5 worm cellular contexts compared by ENCODE assay signal in genomic region chrX:2931852-2932251, ce11.
TF ChIP-seq lines count a peak whose summit lies in the region.

No protein-coding gene starts in this region.

TF ChIP-seq in whole organism, L1 larva, 84 proteins besides CTCF, POLR2A, EP300 and RAD21:
- no peak for TF ChIP-seq elt-3 (tag; optimal IDR thresholded peaks at IDR 0.05; lab: Kevin White, UChicago)
- TF ChIP-seq lin-35 (GFP tag; optimal IDR thresholded peaks at IDR 0.05; lab: Kevin White, UChicago), result peak in 1 of 2 experiments; percentile 20
- TF ChIP-seq efl-1 (optimal IDR thresholded peaks at IDR 0.05; lab: Kevin White, UChicago), result no peak
- TF ChIP-seq efl-1 (GFP tag; optimal IDR thresholded peaks at IDR 0.05 in 1 of 2; lab: Kevin White, UChicago), result no peak
- TF ChIP-seq elt-2 (tag; optimal IDR thresholded peaks at IDR 0.05; lab: Kevin White, UChicago), result peak; percentile 72

TF ChIP-seq in whole organism, L2 larva, 48 proteins besides CTCF, POLR2A, EP300 and RAD21 (continues in another document):
- TF ChIP-seq mbf-1 (tag; optimal IDR thresholded peaks at IDR 0.05; lab: Kevin White, UChicago), result no peak
- TF ChIP-seq ceh-16 (tag; optimal IDR thresholded peaks at IDR 0.05; lab: Kevin White, UChicago), result no peak
- no peak for TF ChIP-seq nhr-6 (tag; optimal IDR thresholded peaks at IDR 0.05; lab: Kevin White, UChicago)
- no peak for TF ChIP-seq Y55F3AM.14 (GFP tag; optimal IDR thresholded peaks at IDR 0.05; lab: Kevin White, UChicago)
- no peak for TF ChIP-seq ztf-1 (GFP tag; conservative IDR thresholded peaks at IDR 0.05; lab: Robert Waterston, UW)
- TF ChIP-seq ztf-4 (tag; optimal IDR thresholded peaks at IDR 0.05; lab: Kevin White, UChicago), result no peak
- no peak for TF ChIP-seq C34F6.9 (tag; optimal IDR thresholded peaks at IDR 0.05; lab: Kevin White, UChicago)
- no peak for TF ChIP-seq nhr-237 (tag; optimal IDR thresholded peaks at IDR 0.05; lab: Kevin White, UChicago)
- TF ChIP-seq lin-39 (tag; optimal IDR thresholded peaks at IDR 0.05; lab: Kevin White, UChicago), result no peak
- no peak for TF ChIP-seq alr-1 (tag; optimal IDR thresholded peaks at IDR 0.05; lab: Kevin White, UChicago)
- no peak for TF ChIP-seq unc-39 (tag; optimal IDR thresholded peaks at IDR 0.05; lab: Kevin White, UChicago)
- no peak for TF ChIP-seq nhr-23 (tag; optimal IDR thresholded peaks at IDR 0.05; lab: Kevin White, UChicago)
- TF ChIP-seq zag-1 (tag; optimal IDR thresholded peaks at IDR 0.05; lab: Kevin White, UChicago), result no peak
- no peak for TF ChIP-seq lsy-2 (tag; optimal IDR thresholded peaks at IDR 0.05; lab: Kevin White, UChicago)
- peak; percentile 24 for TF ChIP-seq F13H6.1 (tag; optimal IDR thresholded peaks at IDR 0.05; lab: Kevin White, UChicago)
- no peak for TF ChIP-seq ztf-11 (tag; optimal IDR thresholded peaks at IDR 0.05; lab: Kevin White, UChicago)
- TF ChIP-seq elt-3 (tag; optimal IDR thresholded peaks at IDR 0.05; lab: Kevin White, UChicago), result no peak
- no peak for TF ChIP-seq blmp-1 (tag; optimal IDR thresholded peaks at IDR 0.05; lab: Kevin White, UChicago; ENCODE audit: insufficient read depth)
- TF ChIP-seq peb-1 (tag; optimal IDR thresholded peaks at IDR 0.05; lab: Kevin White, UChicago), result no peak
- TF ChIP-seq nhr-11 (tag; optimal IDR thresholded peaks at IDR 0.05; lab: Kevin White, UChicago), result no peak
- TF ChIP-seq unc-55 (GFP tag; optimal IDR thresholded peaks at IDR 0.05; lab: Kevin White, UChicago), result no peak
- no peak for TF ChIP-seq aly-2 (tag; optimal IDR thresholded peaks at IDR 0.05; lab: Kevin White, UChicago)
- peak; percentile 78 for TF ChIP-seq fos-1 (tag; optimal IDR thresholded peaks at IDR 0.05; lab: Kevin White, UChicago)

TF ChIP-seq in whole organism, L3 larva, 47 proteins besides CTCF, POLR2A, EP300 and RAD21:
- TF ChIP-seq lin-15B (tag; optimal IDR thresholded peaks at IDR 0.05; lab: Kevin White, UChicago) (no peak), elt-2 (tag; optimal IDR thresholded peaks at IDR 0.05; lab: Kevin White, UChicago) (peak; percentile 89), pqm-1 (tag; optimal IDR thresholded peaks at IDR 0.05; lab: Kevin White, UChicago) (peak; percentile 75), pha-4 (tag; optimal IDR thresholded peaks at IDR 0.05; lab: Kevin White, UChicago) (peak; percentile 24)

TF ChIP-seq in whole organism, L4 larva, 104 proteins besides CTCF, POLR2A, EP300 and RAD21:
- TF ChIP-seq nhr-6 (tag; optimal IDR thresholded peaks at IDR 0.05; lab: Kevin White, UChicago) (peak; percentile 6), hlh-11 (tag; optimal IDR thresholded peaks at IDR 0.05; lab: Kevin White, UChicago) (peak; percentile 69), hlh-30 (tag; optimal IDR thresholded peaks at IDR 0.05; lab: Kevin White, UChicago; ENCODE audit: insufficient read depth) (peak; percentile 20), daf-16 (GFP tag; optimal IDR thresholded peaks at IDR 0.05; lab: Kevin White, UChicago) (peak in 1 of 2 experiments; percentile 14), daf-16 (tag; optimal IDR thresholded peaks at IDR 0.05; lab: Kevin White, UChicago) (peak; percentile 92), madf-5 (GFP tag; IDR thresholded peaks at IDR 0.05; lab: Robert Waterston, UW) (no peak), nhr-77 (tag; optimal IDR thresholded peaks at IDR 0.05; lab: Kevin White, UChicago) (peak; percentile 2), zfp-3 (GFP tag; conservative IDR thresholded peaks at IDR 0.05; lab: Robert Waterston, UW) (no peak), lsy-2 (tag; optimal IDR thresholded peaks at IDR 0.05; lab: Kevin White, UChicago) (peak in 1 of 2 experiments; percentile 5), tag-97 (GFP tag; IDR thresholded peaks at IDR 0.05; lab: Robert Waterston, UW) (no peak), pqm-1 (tag; optimal IDR thresholded peaks at IDR 0.05; lab: Kevin White, UChicago) (peak; percentile 74), mxl-3 (GFP tag; optimal IDR thresholded peaks at IDR 0.05; lab: Kevin White, UChicago) (peak; percentile 50), gei-8 (GFP tag; optimal IDR thresholded peaks at IDR 0.05; lab: Kevin White, UChicago) (peak; percentile 36), nhr-28 (tag; optimal IDR thresholded peaks at IDR 0.05; lab: Kevin White, UChicago) (peak; percentile 62), nhr-237 (tag; optimal IDR thresholded peaks at IDR 0.05; lab: Kevin White, UChicago) (no peak), dve-1 (tag; optimal IDR thresholded peaks at IDR 0.05; lab: Kevin White, UChicago; ENCODE audit: insufficient read depth) (peak; percentile 47), nhr-11 (tag; optimal IDR thresholded peaks at IDR 0.05; lab: Kevin White, UChicago) (no peak), mes-2 (tag; optimal IDR thresholded peaks at IDR 0.05; lab: Kevin White, UChicago; ENCODE audit: poor library complexity, severe bottlenecking) (peak; percentile 37), php-3 (GFP tag; IDR thresholded peaks at IDR 0.05; lab: Robert Waterston, UW) (peak; percentile 76; the same call in 1 of the 2 replicates), nhr-48 (tag; optimal IDR thresholded peaks at IDR 0.05; lab: Kevin White, UChicago) (peak; percentile 41), tra-1 (GFP tag; IDR thresholded peaks at IDR 0.05; lab: Robert Waterston, UW) (peak; percentile 59; the same call in 1 of the 2 replicates), mdt-29 (GFP tag; IDR thresholded peaks at IDR 0.05; lab: Robert Waterston, UW) (0 out of 2 replicates have a peak, but pooled peaks have one; percentile 26), dmd-6 (GFP tag; IDR thresholded peaks at IDR 0.05; lab: Robert Waterston, UW) (peak; percentile 82)

TF ChIP-seq in whole organism, young adult, 124 proteins besides CTCF, POLR2A, EP300 and RAD21:
- TF ChIP-seq nhr-80 (tag; optimal IDR thresholded peaks at IDR 0.05; lab: Kevin White, UChicago), result peak; percentile 89
- TF ChIP-seq bed-1 (GFP tag; IDR thresholded peaks at IDR 0.05; lab: Robert Waterston, UW), result no peak
- TF ChIP-seq atf-7 (tag; optimal IDR thresholded peaks at IDR 0.05; lab: Kevin White, UChicago), result peak; percentile 13
- peak; percentile 46; the same call in 1 of the 2 replicates for TF ChIP-seq cebp-1 (GFP tag; IDR thresholded peaks at IDR 0.05; lab: Robert Waterston, UW)
- no peak for TF ChIP-seq cebp-1 (tag; optimal IDR thresholded peaks at IDR 0.05; lab: Kevin White, UChicago)
- TF ChIP-seq Y56A3A.18 (GFP tag; IDR thresholded peaks at IDR 0.05; lab: Robert Waterston, UW), result 0 out of 2 replicates have a peak, but pooled peaks have one; percentile 8
- 0 out of 2 replicates have a peak, but pooled peaks have one; percentile 39 for TF ChIP-seq B0336.3 (GFP tag; IDR thresholded peaks at IDR 0.05; lab: Robert Waterston, UW)
- TF ChIP-seq pbrm-1 (GFP tag; IDR thresholded peaks at IDR 0.05; lab: Robert Waterston, UW), result 0 out of 2 replicates have a peak, but pooled peaks have one; percentile 15
- TF ChIP-seq let-607 (tag; optimal IDR thresholded peaks at IDR 0.05; lab: Kevin White, UChicago), result peak; percentile 49 to 53
- peak; percentile 58 for TF ChIP-seq dox-1 (GFP tag; IDR thresholded peaks at IDR 0.05; lab: Robert Waterston, UW)
- peak; percentile 4 for TF ChIP-seq ztf-22 (GFP tag; optimal IDR thresholded peaks at IDR 0.05; lab: Kevin White, UChicago)
- no peak for TF ChIP-seq somi-1 (GFP tag; optimal IDR thresholded peaks at IDR 0.05; lab: Kevin White, UChicago)
